Worm (Caenorhabditis elegans) whole organism, L2 larva: ENCODE results near the gene str-144.

ENCODE experiments used
- aly-2 ChIP-seq: fragments of 150-350 bp; optimal IDR thresholded peaks from 2 replicates; lab custom pipeline; 2014; ENCODE audit warnings: missing biosample characterization, missing genetic modification characterization
- ama-1 ChIP-seq: fragments of 150-350 bp; optimal IDR thresholded peaks from 2 replicates; lab custom pipeline; 2018; ENCODE audit warnings: inconsistent platforms
- nhr-6 ChIP-seq: fragments of 150-350 bp; optimal IDR thresholded peaks from 2 replicates; lab custom pipeline; 2014; ENCODE audit warnings: missing biosample characterization, missing genetic modification characterization
- snpc-4 ChIP-seq: fragments of 150-350 bp; optimal IDR thresholded peaks from 2 replicates; lab custom pipeline; 2014; ENCODE audit warnings: missing biosample characterization, missing genetic modification characterization

- TF ChIP-seq snpc-4 (tag; lab: Kevin White, UChicago) (no peak), nhr-6 (tag; lab: Kevin White, UChicago) (no peak), ama-1 (no peak), aly-2 (tag; lab: Kevin White, UChicago) (no peak)
Observed at ce11 chrV:8069637-8070036, 2.3 kb downstream of the str-144 start, which contains the start of gene str-143.
